Worm (Caenorhabditis elegans) whole organism, late embryonic: ENCODE data around the gene abu-10.

Experiments used
- ama-1 ChIP-seq: fragments of 150-350 bp; optimal IDR thresholded peaks from 2 replicates; lab custom pipeline; 2014
- ceh-48 ChIP-seq: sonication (generic microtip); optimal IDR thresholded peaks from 2 replicates; lab custom pipeline; 2016; ENCODE audit warnings: missing genetic modification characterization, inconsistent platforms, missing compliant biosample characterization
- elt-2 ChIP-seq: sonication (generic microtip); optimal IDR thresholded peaks from 2 replicates; lab custom pipeline; 2016; ENCODE audit warnings: missing genetic modification reagents, missing genetic modification characterization, missing compliant biosample characterization
- gmeb-2 ChIP-seq: sonication (generic microtip); optimal IDR thresholded peaks from 2 replicates; lab custom pipeline; 2016; ENCODE audit warnings: missing genetic modification characterization, inconsistent platforms, missing compliant biosample characterization
- madf-2 ChIP-seq: sonication (generic microtip); optimal IDR thresholded peaks from 2 replicates; lab custom pipeline; 2017; ENCODE audit warnings: missing genetic modification characterization, missing compliant biosample characterization
- nhr-11 ChIP-seq: fragments of 150-350 bp; optimal IDR thresholded peaks from 2 replicates; lab custom pipeline; 2014; ENCODE audit warnings: missing biosample characterization, missing genetic modification characterization
- pag-3 ChIP-seq: sonication (generic microtip); optimal IDR thresholded peaks from 2 replicates; lab custom pipeline; 2016; ENCODE audit warnings: missing compliant biosample characterization, missing genetic modification characterization, borderline replicate concordance
- pha-4 ChIP-seq: fragments of 150-350 bp; optimal IDR thresholded peaks from 2 replicates; lab custom pipeline; 2018; ENCODE audit warnings: missing biosample characterization, missing genetic modification reagents, missing genetic modification characterization
- pros-1 ChIP-seq: fragments of 150-350 bp; optimal IDR thresholded peaks from 2 replicates; lab custom pipeline; 2014; ENCODE audit warnings: missing biosample characterization, missing genetic modification reagents, missing genetic modification characterization
- unc-3 ChIP-seq, 2 experiments: fragments of 200-800 bp in 1 of 2; sonication (Bioruptor generic) in 1 of 2; sonication (generic microtip) in 1 of 2; conservative IDR thresholded peaks in 1 of 2; optimal IDR thresholded peaks in 1 of 2; 2 replicates each; pipeline versions ENCODE4 v1.3.6 to Lab custom; 2016 to 2022; ENCODE audit warnings: missing compliant biosample characterization in 2 of 2, missing genetic modification characterization in 2 of 2, missing genetic modification reagents in 1 of 2
- unc-86 ChIP-seq: sonication (generic microtip); optimal IDR thresholded peaks from 2 replicates; lab custom pipeline; 2016; ENCODE audit warnings: missing genetic modification characterization, missing compliant biosample characterization
- zip-5 ChIP-seq: sonication (generic microtip); optimal IDR thresholded peaks from 2 replicates; lab custom pipeline; 2016; ENCODE audit warnings: missing genetic modification characterization, missing compliant biosample characterization

DNA sequence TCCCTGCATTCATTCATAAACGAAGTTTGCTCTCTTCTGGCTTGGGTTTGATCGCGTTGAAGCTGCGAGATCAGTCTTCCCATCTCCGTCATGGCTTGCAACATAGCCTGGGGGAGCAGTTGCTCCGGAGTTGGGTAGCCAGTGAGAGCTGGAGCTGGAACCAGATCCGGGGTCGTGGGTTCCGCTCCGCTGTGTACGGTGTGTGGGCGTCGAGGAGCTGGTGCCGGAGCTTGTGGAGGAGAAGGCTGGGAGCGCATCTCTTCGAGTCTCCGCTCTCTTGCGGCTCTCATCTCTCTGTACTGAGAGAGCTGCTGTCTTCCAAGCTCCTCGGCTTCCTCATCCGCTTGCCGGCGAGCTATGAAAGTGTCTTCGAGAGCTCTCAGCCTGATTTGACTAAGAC lies 45.5 kb upstream of the abu-10 start:
- TF ChIP-seq madf-2 (tag; lab: Kevin White, UChicago) = no peak
- no peak for TF ChIP-seq zip-5 (tag; lab: Kevin White, UChicago)
- TF ChIP-seq unc-86 = no peak
- TF ChIP-seq ceh-48 (tag; lab: Kevin White, UChicago) = no peak
- TF ChIP-seq pros-1 (tag; lab: Kevin White, UChicago) = no peak
- no peak for TF ChIP-seq pag-3 (tag; lab: Kevin White, UChicago)
- no peak for TF ChIP-seq pha-4 (tag; lab: Kevin White, UChicago)
- TF ChIP-seq nhr-11 (tag; lab: Kevin White, UChicago) = no peak
- TF ChIP-seq gmeb-2 (tag; lab: Kevin White, UChicago) = no peak
- TF ChIP-seq ama-1 (lab: Kevin White, UChicago) = no peak
- no peak for TF ChIP-seq elt-2 (tag; lab: Kevin White, UChicago)
- TF ChIP-seq unc-3 (GFP tag; conservative IDR thresholded peaks at IDR 0.05; lab: Robert Waterston, UW) = no peak
- TF ChIP-seq unc-3 (tag; optimal IDR thresholded peaks at IDR 0.05; lab: Kevin White, UChicago) = no peak
